Worm (Caenorhabditis elegans) whole organism, L3 larva: Measurements from ENCODE around the gene mltn-13.
A peak's percentile ranks its signal among the peaks of the same experiment; 100 is the strongest.

Experiments
- R02D3.7 ChIP-seq: fragments of 150-350 bp; optimal IDR thresholded peaks from 2 replicates; lab custom pipeline; 2014; ENCODE audit warnings: missing biosample characterization, missing genetic modification characterization
- aly-2 ChIP-seq: fragments of 150-350 bp; optimal IDR thresholded peaks from 2 replicates; lab custom pipeline; 2014; ENCODE audit warnings: missing biosample characterization, missing genetic modification characterization
- ceh-82 ChIP-seq: fragments of 150-350 bp; optimal IDR thresholded peaks from 2 replicates; lab custom pipeline; 2014; ENCODE audit warnings: missing biosample characterization, missing genetic modification characterization
- ceh-9 ChIP-seq: sonication (generic microtip); optimal IDR thresholded peaks from 2 replicates; lab custom pipeline; 2018; ENCODE audit warnings: missing biosample characterization, missing genetic modification characterization
- elt-1 ChIP-seq: fragments of 150-350 bp; optimal IDR thresholded peaks from 2 replicates; lab custom pipeline; 2014; ENCODE audit warnings: missing biosample characterization, missing genetic modification characterization
- eor-1 ChIP-seq, 2 experiments: fragments of 150-350 bp; optimal IDR thresholded peaks; 2 replicates each; lab custom pipeline; 2014 to 2018; ENCODE audit warnings: missing biosample characterization in 2 of 2, missing genetic modification characterization in 2 of 2
- fkh-2 ChIP-seq: fragments of 150-350 bp; optimal IDR thresholded peaks from 2 replicates; lab custom pipeline; 2014; ENCODE audit warnings: missing biosample characterization, missing genetic modification reagents, missing genetic modification characterization
- jun-1 ChIP-seq: fragments of 150-350 bp; optimal IDR thresholded peaks from 2 replicates; lab custom pipeline; 2014; ENCODE audit warnings: missing biosample characterization, missing genetic modification reagents, missing genetic modification characterization
- lsy-12 ChIP-seq: sonication (generic microtip); optimal IDR thresholded peaks from 2 replicates; lab custom pipeline; 2016; ENCODE audit warnings: mild to moderate bottlenecking, missing genetic modification characterization, missing compliant biosample characterization
- nhr-11 ChIP-seq: fragments of 150-350 bp; optimal IDR thresholded peaks from 2 replicates; lab custom pipeline; 2014; ENCODE audit warnings: missing biosample characterization, missing genetic modification characterization
- nhr-23 ChIP-seq: fragments of 150-350 bp; optimal IDR thresholded peaks from 2 replicates; lab custom pipeline; 2014; ENCODE audit warnings: missing biosample characterization, missing genetic modification reagents, missing genetic modification characterization
- nhr-28 ChIP-seq: fragments of 150-350 bp; optimal IDR thresholded peaks from 2 replicates; lab custom pipeline; 2014; ENCODE audit warnings: missing biosample characterization, missing genetic modification characterization
- nhr-76 ChIP-seq: fragments of 150-350 bp; sonication (generic microtip); optimal IDR thresholded peaks from 5 replicates; lab custom pipeline; 2014; ENCODE audit warnings: missing biosample characterization, missing genetic modification characterization
- pqm-1 ChIP-seq: fragments of 150-350 bp; optimal IDR thresholded peaks from 2 replicates; lab custom pipeline; 2017; ENCODE audit warnings: missing biosample characterization, missing genetic modification characterization, inconsistent platforms
- sea-2 ChIP-seq: fragments of 150-350 bp; sonication (generic microtip); optimal IDR thresholded peaks from 4 replicates; lab custom pipeline; 2014; ENCODE audit warnings: missing biosample characterization, missing genetic modification reagents, missing genetic modification characterization
- snpc-4 ChIP-seq: fragments of 150-350 bp; optimal IDR thresholded peaks from 2 replicates; lab custom pipeline; 2014; ENCODE audit warnings: missing biosample characterization, missing genetic modification characterization
- zag-1 ChIP-seq: fragments of 150-350 bp; optimal IDR thresholded peaks from 2 replicates; lab custom pipeline; 2014; ENCODE audit warnings: missing biosample characterization, missing genetic modification characterization
- ztf-11 ChIP-seq: fragments of 150-350 bp; optimal IDR thresholded peaks from 2 replicates; lab custom pipeline; 2014; ENCODE audit warnings: missing biosample characterization, missing genetic modification characterization
- ztf-4 ChIP-seq: fragments of 150-350 bp; optimal IDR thresholded peaks from 2 replicates; lab custom pipeline; 2014; ENCODE audit warnings: missing biosample characterization, missing genetic modification characterization

The mltn-13 gene

DNA sequence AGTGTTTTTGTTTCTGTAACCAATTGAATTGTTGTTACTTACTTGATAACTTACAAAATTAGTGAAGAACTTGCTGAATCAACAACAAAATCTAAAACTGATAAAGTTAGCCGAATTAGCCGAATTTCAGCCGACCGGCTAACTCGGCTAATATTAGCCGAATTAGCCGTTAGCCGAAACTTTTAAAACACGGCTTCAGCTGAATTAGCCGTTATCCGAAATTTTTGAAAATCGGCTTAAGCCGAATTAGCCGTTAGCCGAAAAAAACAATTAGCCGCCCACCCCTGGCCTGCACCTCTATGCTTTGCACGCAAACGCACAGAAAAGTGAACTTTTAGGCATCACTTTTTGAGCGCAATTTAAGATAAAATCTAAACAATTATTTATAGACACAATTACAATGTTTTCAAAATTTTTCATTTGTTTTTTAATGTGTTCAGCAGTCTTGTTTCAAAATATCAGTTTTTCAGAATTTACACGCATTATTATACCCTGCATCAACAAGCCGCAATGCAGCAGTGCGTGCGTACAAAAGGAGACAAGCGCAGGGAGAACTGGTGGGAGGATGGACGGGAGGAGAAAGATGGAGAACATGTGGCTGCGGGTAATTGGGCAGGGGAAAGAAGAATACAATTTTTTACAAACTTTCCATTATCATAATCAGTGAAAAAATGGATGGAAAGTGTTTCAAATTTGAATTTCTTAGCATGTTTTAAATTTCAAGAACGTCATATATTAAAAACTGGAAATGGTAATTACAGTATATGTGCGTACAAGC lies 52.9 kb downstream of the mltn-13 start (continued):
- peak; percentile 54 for TF ChIP-seq R02D3.7 (tag; lab: Kevin White, UChicago)
- no peak for TF ChIP-seq fkh-2
- no peak for TF ChIP-seq nhr-28 (tag; lab: Kevin White, UChicago)
- TF ChIP-seq zag-1 (tag; lab: Kevin White, UChicago): no peak
- peak; percentile 84 for TF ChIP-seq nhr-23 (tag; lab: Kevin White, UChicago)
- no peak for TF ChIP-seq ztf-11
- TF ChIP-seq jun-1 (tag; lab: Kevin White, UChicago): peak; percentile 81
- peak; percentile 29 for TF ChIP-seq ceh-82 (tag; lab: Kevin White, UChicago)
- TF ChIP-seq sea-2 (GFP tag; lab: Kevin White, UChicago): no peak
- TF ChIP-seq elt-1: no peak
- TF ChIP-seq ztf-4 (tag; lab: Kevin White, UChicago): no peak
- TF ChIP-seq aly-2 (tag; lab: Kevin White, UChicago): no peak
- TF ChIP-seq nhr-11 (tag; lab: Kevin White, UChicago): peak; percentile 9
- TF ChIP-seq lsy-12 (tag; lab: Kevin White, UChicago): no peak
- no peak for TF ChIP-seq ceh-9 (tag; lab: Kevin White, UChicago)
- TF ChIP-seq nhr-76: no peak
- TF ChIP-seq snpc-4: peak; percentile 80
- no peak for TF ChIP-seq eor-1 (tag; optimal IDR thresholded peaks at IDR 0.05; lab: Kevin White, UChicago)
- TF ChIP-seq pqm-1: peak; percentile 21
